Fruit fly (Drosophila melanogaster): ENCODE data around the gene CG8664.

The CG8664 gene

dm6 chrX:17282626-17283025 is at the start of gene CG8664:
TSS of gene CG8664 (minus strand) at chrX:17282726.
- TF ChIP-seq CG10209 (GFP tag; optimal IDR thresholded peaks at IDR 0.05) (no peak), danr (GFP tag; IDR thresholded peaks at IDR 0.05) (no peak), CG18764 (GFP tag; optimal IDR thresholded peaks at IDR 0.05) (no peak), grn (GFP tag; optimal IDR thresholded peaks at IDR 0.05) (no peak), CG18011 (GFP tag; optimal IDR thresholded peaks at IDR 0.05) (no peak), CG15514 (GFP tag; optimal IDR thresholded peaks at IDR 0.05) (no peak)

- TF ChIP-seq Bgb (GFP tag; IDR thresholded peaks at IDR 0.05; ENCODE audit: partially characterized antibody), result no peak
- TF ChIP-seq CG7556 (GFP tag; optimal IDR thresholded peaks at IDR 0.05), result no peak
- no peak for TF ChIP-seq dm (GFP tag; optimal IDR thresholded peaks at IDR 0.05)
- TF ChIP-seq rib (GFP tag; IDR thresholded peaks at IDR 0.05), result no peak
- TF ChIP-seq Hr51 (GFP tag; optimal IDR thresholded peaks at IDR 0.05), result no peak
- TF ChIP-seq CG1602 (GFP tag; optimal IDR thresholded peaks at IDR 0.05), result no peak
- peak; percentile 90 for TF ChIP-seq abd-A (tag; optimal IDR thresholded peaks at IDR 0.05)
- TF ChIP-seq vvl (GFP tag; IDR thresholded peaks at IDR 0.05), result peak; percentile 64; the same call in 1 of the 2 replicates
- no peak for TF ChIP-seq Rfx (GFP tag; IDR thresholded peaks at IDR 0.05)
- no peak for TF ChIP-seq ttk (GFP tag; IDR thresholded peaks at IDR 0.05)
- peak; percentile 20 for TF ChIP-seq grn (GFP tag; optimal IDR thresholded peaks at IDR 0.05)
- TF ChIP-seq chinmo (GFP tag; IDR thresholded peaks at IDR 0.05; ENCODE audit: partially characterized antibody), result peak; percentile 81; the same call in 2 of the 4 replicates
- TF ChIP-seq CG10366 (GFP tag; IDR thresholded peaks at IDR 0.05), result no peak
- TF ChIP-seq B-H2 (GFP tag; optimal IDR thresholded peaks at IDR 0.05), result peak; percentile 87
- no peak for TF ChIP-seq CG15073 (GFP tag; optimal IDR thresholded peaks at IDR 0.05)
- TF ChIP-seq gsb-n (tag; optimal IDR thresholded peaks at IDR 0.05), result peak; percentile 56
- no peak for TF ChIP-seq sima (GFP tag; optimal IDR thresholded peaks at IDR 0.05)
- peak; percentile 22 for TF ChIP-seq CG13894 (tag; optimal IDR thresholded peaks at IDR 0.05)
- peak; percentile 16; the same call in 1 of the 2 replicates for TF ChIP-seq Awh (GFP tag; IDR thresholded peaks at IDR 0.05)
- no peak for TF ChIP-seq CG13775 (GFP tag; optimal IDR thresholded peaks at IDR 0.05)
- no peak for TF ChIP-seq CG14014 (GFP tag; IDR thresholded peaks at IDR 0.05)
- no peak for TF ChIP-seq ham (GFP tag; IDR thresholded peaks at IDR 0.05)
Observed at dm6 chrX:17330678-17331261, 48.2 kb upstream of the CG8664 start.

- TF ChIP-seq CG9727 (GFP tag; optimal IDR thresholded peaks at IDR 0.05) (peak; percentile 34), her (GFP tag; optimal IDR thresholded peaks at IDR 0.05) (peak; percentile 31), CHES-1-like (GFP tag; optimal IDR thresholded peaks at IDR 0.05) (peak; percentile 13), cad (GFP tag; optimal IDR thresholded peaks at IDR 0.05) (no peak), Myb (GFP tag; optimal IDR thresholded peaks at IDR 0.05) (peak; percentile 13), Atf3 (GFP tag; optimal IDR thresholded peaks at IDR 0.05) (no peak), zfh2 (GFP tag; optimal IDR thresholded peaks at IDR 0.05) (peak; percentile 34), caup (GFP tag; optimal IDR thresholded peaks at IDR 0.05; ENCODE audit: severe bottlenecking) (no peak), Trl (optimal IDR thresholded peaks at IDR 0.05) (no peak), Trl (GFP tag; optimal IDR thresholded peaks at IDR 0.05) (peak; percentile 33), CG6813 (GFP tag; optimal IDR thresholded peaks at IDR 0.05) (peak; percentile 12), ems (GFP tag; optimal IDR thresholded peaks at IDR 0.05) (peak; percentile 23), CG13424 (tag; optimal IDR thresholded peaks at IDR 0.05) (peak; percentile 61), Poxn (GFP tag; IDR thresholded peaks at IDR 0.05) (no peak), NfI (GFP tag; optimal IDR thresholded peaks at IDR 0.05) (peak; percentile 29), CG3163 (GFP tag; optimal IDR thresholded peaks at IDR 0.05) (no peak), bab2 (GFP tag; optimal IDR thresholded peaks at IDR 0.05) (peak; percentile 23), CG12219 (GFP tag; optimal IDR thresholded peaks at IDR 0.05) (peak; percentile 23), Sox100B (GFP tag; optimal IDR thresholded peaks at IDR 0.05) (peak; percentile 53), Blimp-1 (GFP tag; optimal IDR thresholded peaks at IDR 0.05) (peak; percentile 20), gem (tag; optimal IDR thresholded peaks at IDR 0.05) (peak; percentile 71)
Observed at dm6 chrX:17329933-17330674, 47.6 kb upstream of the CG8664 start.
